Worm (Caenorhabditis elegans): ENCODE results near the gene C48B4.13.

C48B4.13 gene

ce11 chrIII:9559381-9559881 is 9.1 kb upstream of the C48B4.13 start, which contains the start of gene C48B4.7:
TSS of gene C48B4.7 (minus strand) at chrIII:9559431.
- TF ChIP-seq pes-1 (GFP tag; IDR thresholded peaks at IDR 0.05): no peak

DNA sequence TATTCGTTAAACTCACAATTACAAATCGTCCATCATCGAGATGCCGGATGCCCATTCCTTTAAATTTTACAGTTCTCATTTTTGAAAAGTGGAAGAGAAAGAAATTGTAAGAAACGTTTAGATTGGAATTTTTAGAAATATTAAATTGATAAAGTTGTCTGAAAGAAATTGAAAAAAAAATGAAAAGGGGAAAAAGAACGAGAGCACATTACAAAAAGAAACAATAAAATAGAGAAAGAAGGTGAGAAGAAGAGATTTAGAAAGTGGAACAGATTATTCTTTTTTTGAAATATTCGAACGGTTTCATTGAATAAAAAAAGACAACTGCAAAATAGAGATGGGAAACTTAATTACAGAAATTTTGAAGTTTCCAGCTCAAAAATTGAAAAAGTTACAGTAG is 7.4 kb upstream of the C48B4.13 start, which contains the start of gene C48B4.8:
Gene C48B4.8 (minus strand): TSS at position 101 of the 400 bp plus-strand sequence.
- no peak for TF ChIP-seq hmg-4 (GFP tag; optimal IDR thresholded peaks at IDR 0.05)
- TF ChIP-seq ceh-13 (GFP tag; optimal IDR thresholded peaks at IDR 0.05): no peak
- no peak for TF ChIP-seq F13C5.2 (tag; optimal IDR thresholded peaks at IDR 0.05)
- TF ChIP-seq aly-1 (tag; optimal IDR thresholded peaks at IDR 0.05): no peak
- no peak for TF ChIP-seq tbx-37 (GFP tag; conservative IDR thresholded peaks at IDR 0.05)
- no peak for TF ChIP-seq hmbx-1 (tag; optimal IDR thresholded peaks at IDR 0.05)
- no peak for TF ChIP-seq ama-1 (optimal IDR thresholded peaks at IDR 0.05)
- TF ChIP-seq tra-4 (tag; optimal IDR thresholded peaks at IDR 0.05): no peak
- no peak for TF ChIP-seq tbx-11 (GFP tag; IDR thresholded peaks at IDR 0.05)
- TF ChIP-seq scrt-1 (GFP tag; IDR thresholded peaks at IDR 0.05): no peak
- TF ChIP-seq B0310.2 (tag; optimal IDR thresholded peaks at IDR 0.05): no peak
- no peak for TF ChIP-seq ets-7 (tag; optimal IDR thresholded peaks at IDR 0.05)

DNA sequence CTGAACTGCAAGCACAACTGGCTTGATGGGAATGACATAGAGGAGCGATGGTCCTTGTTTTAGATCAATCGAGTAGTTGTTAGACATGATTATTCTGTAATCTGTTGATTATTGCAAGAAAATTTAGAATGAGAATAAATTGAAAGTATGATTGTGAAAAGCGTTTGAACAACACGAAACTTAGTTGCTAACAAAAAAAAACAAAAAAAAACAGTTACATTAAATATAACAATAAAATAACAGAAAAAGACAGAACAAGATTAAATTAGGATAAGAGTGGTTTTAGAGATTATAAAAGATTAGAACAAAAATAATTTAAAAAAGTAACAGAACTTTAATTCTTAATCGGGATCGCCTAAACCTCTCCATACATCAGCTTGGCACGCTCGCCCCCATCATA is 5.3 kb upstream of the C48B4.13 start, which contains the start of gene C48B4.9:
Gene C48B4.9 (minus strand): TSS at position 101 of the 400 bp plus-strand sequence.
- TF ChIP-seq ceh-36 (tag; optimal IDR thresholded peaks at IDR 0.05) (no peak), flt-1 (GFP tag; IDR thresholded peaks at IDR 0.05) (no peak), tbx-11 (GFP tag; IDR thresholded peaks at IDR 0.05) (no peak), ceh-13 (GFP tag; optimal IDR thresholded peaks at IDR 0.05) (no peak), sea-1 (GFP tag; conservative IDR thresholded peaks at IDR 0.05) (no peak), hmg-4 (GFP tag; optimal IDR thresholded peaks at IDR 0.05) (no peak), scrt-1 (GFP tag; IDR thresholded peaks at IDR 0.05) (no peak), tbx-37 (GFP tag; conservative IDR thresholded peaks at IDR 0.05) (no peak), aly-1 (tag; optimal IDR thresholded peaks at IDR 0.05) (no peak), ets-7 (tag; optimal IDR thresholded peaks at IDR 0.05) (no peak), hnd-1 (tag; optimal IDR thresholded peaks at IDR 0.05) (no peak), ama-1 (optimal IDR thresholded peaks at IDR 0.05) (no peak), B0310.2 (tag; optimal IDR thresholded peaks at IDR 0.05) (no peak)

DNA sequence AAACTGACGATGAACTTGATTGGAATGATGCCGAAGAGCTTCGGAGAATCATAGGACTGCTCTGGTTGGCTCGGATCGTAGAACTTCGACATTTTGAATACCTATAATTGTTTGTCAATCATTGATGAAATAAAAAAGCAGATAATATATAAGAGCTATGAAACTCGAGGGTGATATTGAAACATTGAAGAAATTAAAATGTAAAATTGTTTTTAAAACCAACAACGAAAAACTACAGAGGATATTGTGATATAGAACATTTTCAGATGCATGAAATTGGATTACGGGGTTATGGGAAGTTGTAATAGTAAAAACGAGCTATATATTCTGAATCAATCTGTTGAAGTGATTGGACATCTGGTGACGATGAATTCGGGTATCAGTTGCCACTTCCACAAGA is 4.1 kb upstream of the C48B4.13 start, which contains the start of gene C48B4.10:
Gene C48B4.10 (minus strand): TSS at position 101 of the 400 bp plus-strand sequence.
- no peak for TF ChIP-seq sea-1 (GFP tag; conservative IDR thresholded peaks at IDR 0.05)
- TF ChIP-seq scrt-1 (GFP tag; IDR thresholded peaks at IDR 0.05): no peak
- TF ChIP-seq hnd-1 (tag; optimal IDR thresholded peaks at IDR 0.05): no peak
- no peak for TF ChIP-seq hmbx-1 (tag; optimal IDR thresholded peaks at IDR 0.05)
- no peak for TF ChIP-seq B0310.2 (tag; optimal IDR thresholded peaks at IDR 0.05)
- no peak for TF ChIP-seq pes-1 (GFP tag; IDR thresholded peaks at IDR 0.05)
- TF ChIP-seq flt-1 (GFP tag; IDR thresholded peaks at IDR 0.05): no peak
- no peak for TF ChIP-seq tra-4 (tag; optimal IDR thresholded peaks at IDR 0.05)
- no peak for TF ChIP-seq ets-7 (tag; optimal IDR thresholded peaks at IDR 0.05)
- TF ChIP-seq ama-1 (optimal IDR thresholded peaks at IDR 0.05): no peak
- no peak for TF ChIP-seq ceh-36 (tag; optimal IDR thresholded peaks at IDR 0.05)
- no peak for TF ChIP-seq tbx-11 (GFP tag; IDR thresholded peaks at IDR 0.05)
- TF ChIP-seq tbx-37 (GFP tag; conservative IDR thresholded peaks at IDR 0.05): no peak
- TF ChIP-seq F13C5.2 (tag; optimal IDR thresholded peaks at IDR 0.05): no peak
- no peak for TF ChIP-seq ceh-13 (GFP tag; optimal IDR thresholded peaks at IDR 0.05)
- no peak for TF ChIP-seq hmg-4 (GFP tag; optimal IDR thresholded peaks at IDR 0.05)
- TF ChIP-seq aly-1 (tag; optimal IDR thresholded peaks at IDR 0.05): no peak

- TF ChIP-seq ceh-36 (tag; optimal IDR thresholded peaks at IDR 0.05) (no peak), pes-1 (GFP tag; IDR thresholded peaks at IDR 0.05) (no peak), tbx-11 (GFP tag; IDR thresholded peaks at IDR 0.05) (no peak), sea-1 (GFP tag; conservative IDR thresholded peaks at IDR 0.05) (no peak), B0310.2 (tag; optimal IDR thresholded peaks at IDR 0.05) (no peak), ets-7 (tag; optimal IDR thresholded peaks at IDR 0.05) (no peak), hmbx-1 (tag; optimal IDR thresholded peaks at IDR 0.05) (no peak), tra-4 (tag; optimal IDR thresholded peaks at IDR 0.05) (no peak), flt-1 (GFP tag; IDR thresholded peaks at IDR 0.05) (no peak), F13C5.2 (tag; optimal IDR thresholded peaks at IDR 0.05) (no peak), aly-1 (tag; optimal IDR thresholded peaks at IDR 0.05) (no peak)
Measured at ce11 chrIII:9565973-9566372, 2.6 kb upstream of the C48B4.13 start, which contains the start of gene C48B4.11. TSS of gene C48B4.11 (minus strand) at chrIII:9566115.

- TF ChIP-seq ets-7 (tag; optimal IDR thresholded peaks at IDR 0.05) (no peak), hmg-4 (GFP tag; optimal IDR thresholded peaks at IDR 0.05) (no peak), scrt-1 (GFP tag; IDR thresholded peaks at IDR 0.05) (no peak), B0310.2 (tag; optimal IDR thresholded peaks at IDR 0.05) (no peak), tra-4 (tag; optimal IDR thresholded peaks at IDR 0.05) (no peak), aly-1 (tag; optimal IDR thresholded peaks at IDR 0.05) (no peak), ama-1 (optimal IDR thresholded peaks at IDR 0.05) (no peak), hmbx-1 (tag; optimal IDR thresholded peaks at IDR 0.05) (no peak), pes-1 (GFP tag; IDR thresholded peaks at IDR 0.05) (no peak), tbx-37 (GFP tag; conservative IDR thresholded peaks at IDR 0.05) (no peak), flt-1 (GFP tag; IDR thresholded peaks at IDR 0.05) (no peak)
Measured at ce11 chrIII:9570869-9571268, 2.3 kb downstream of the C48B4.13 start.

DNA sequence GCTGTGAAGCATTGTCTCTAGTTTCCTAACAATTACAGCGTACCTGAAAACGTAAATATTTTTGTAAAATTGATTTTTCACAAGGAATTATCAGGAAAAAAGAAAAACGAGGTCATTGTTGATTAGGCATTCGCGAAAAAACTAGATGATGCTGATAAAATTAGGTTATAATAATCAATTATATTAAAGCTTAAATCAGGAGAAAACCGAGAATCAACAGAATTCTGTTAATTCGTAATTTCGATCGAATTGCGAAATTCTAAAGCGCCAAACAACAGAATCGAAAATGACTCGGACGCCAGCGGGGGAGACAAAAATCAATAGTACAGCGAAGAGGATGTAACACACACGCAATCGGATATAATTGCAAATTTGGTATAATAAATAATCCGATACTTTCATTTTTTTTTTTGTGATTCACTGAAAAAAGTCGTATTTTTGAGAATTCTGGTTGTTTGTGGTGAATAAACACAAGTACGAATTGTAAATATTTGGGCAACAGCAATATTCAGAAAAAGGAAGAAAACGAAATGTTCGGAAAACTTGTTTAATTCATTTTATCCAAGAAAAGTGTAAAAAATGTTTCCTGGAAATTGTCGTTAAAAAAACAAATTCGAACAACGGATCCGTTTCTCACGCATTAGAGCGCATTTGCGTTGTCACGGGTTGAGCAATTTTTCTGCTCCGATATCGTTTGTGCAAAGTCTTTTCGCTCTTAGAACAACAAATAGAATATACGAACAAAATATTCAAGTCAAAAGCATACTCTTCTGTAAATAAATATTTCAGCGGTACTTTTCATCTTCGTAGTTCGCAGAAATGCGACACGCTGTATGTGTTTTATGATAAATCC is 11.7 kb downstream of the C48B4.13 start, which contains the start of gene ced-7:
Gene ced-7 (minus strand): TSS at position 51 of the 853 bp plus-strand sequence.
- TF ChIP-seq pes-1 (GFP tag; IDR thresholded peaks at IDR 0.05) (no peak), ets-7 (tag; optimal IDR thresholded peaks at IDR 0.05) (no peak), ceh-36 (tag; optimal IDR thresholded peaks at IDR 0.05) (no peak), ama-1 (optimal IDR thresholded peaks at IDR 0.05) (no peak)
